Fruit fly (Drosophila melanogaster): ENCODE data around the gene RpS14b.

Gene RpS14b

DNA sequence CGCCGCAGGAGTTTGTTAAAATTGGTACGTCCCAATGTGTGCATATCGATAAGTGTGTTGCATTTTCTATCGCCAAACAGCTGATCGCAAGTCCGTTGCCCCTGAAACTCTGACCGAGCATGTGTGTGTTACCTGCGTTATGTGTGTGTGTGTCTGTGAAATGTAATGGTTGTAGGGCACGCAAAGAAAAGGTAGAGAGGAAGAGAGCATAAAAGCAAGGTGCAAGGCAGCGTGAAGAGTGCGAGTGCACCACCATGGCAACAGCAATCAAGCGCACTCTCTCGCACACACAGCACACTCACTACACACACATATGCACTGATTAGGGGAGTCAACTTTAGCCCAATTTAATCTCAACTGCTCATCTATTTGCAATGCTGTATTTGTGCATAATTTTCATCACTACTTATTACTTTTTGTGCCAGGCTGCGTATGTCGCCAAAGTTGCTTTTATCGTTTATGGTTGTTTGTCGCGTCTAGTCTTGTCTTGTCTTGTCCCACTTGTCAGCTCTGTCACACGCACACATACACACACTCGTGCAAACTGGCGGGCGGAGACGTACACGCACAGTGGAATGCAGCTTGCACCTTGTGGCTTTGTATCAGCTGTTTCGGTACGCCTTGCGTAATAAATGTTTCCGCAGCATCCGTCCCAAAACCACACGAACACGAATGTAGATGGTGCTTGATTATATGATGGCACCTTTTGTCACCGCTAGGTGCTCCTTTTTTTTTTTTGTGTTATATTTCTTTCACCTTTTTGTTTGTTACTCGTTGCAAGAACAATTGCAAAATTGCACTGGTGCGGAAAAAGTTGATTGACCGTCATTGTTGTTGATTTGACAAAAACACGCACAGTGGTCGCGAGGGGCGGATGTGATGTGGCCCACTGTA, 3.1 kb downstream of the RpS14b start (continued):
- TF ChIP-seq Dll (GFP tag; IDR thresholded peaks at IDR 0.05; ENCODE audit: partially characterized antibody) (0 out of 4 replicates have a peak, but pooled peaks have one; percentile 30), p53 (GFP tag; optimal IDR thresholded peaks at IDR 0.05) (peak; percentile 90), CG6175 (GFP tag; IDR thresholded peaks at IDR 0.05) (no peak), Hr78 (GFP tag; optimal IDR thresholded peaks at IDR 0.05) (no peak), Fer1 (GFP tag; optimal IDR thresholded peaks at IDR 0.05) (peak; percentile 64), dm (GFP tag; optimal IDR thresholded peaks at IDR 0.05) (peak; percentile 72), CG11696 (GFP tag; IDR thresholded peaks at IDR 0.05) (0 out of 2 replicates have a peak, but pooled peaks have one; percentile 29), CG18011 (GFP tag; optimal IDR thresholded peaks at IDR 0.05) (peak; percentile 16), Optix (GFP tag; IDR thresholded peaks at IDR 0.05) (peak; percentile 82), CG7839 (tag; optimal IDR thresholded peaks at IDR 0.05) (peak; percentile 87), CG17328 (GFP tag; IDR thresholded peaks at IDR 0.05) (peak; percentile 68), chinmo (GFP tag; IDR thresholded peaks at IDR 0.05; ENCODE audit: partially characterized antibody) (0 out of 4 replicates have a peak, but pooled peaks have one; percentile 36), tgo (GFP tag; IDR thresholded peaks at IDR 0.05) (peak; percentile 66; the same call in 2 of the 3 replicates), pb (GFP tag; optimal IDR thresholded peaks at IDR 0.05) (peak; percentile 86), esg (GFP tag; conservative IDR thresholded peaks at IDR 0.05) (peak; percentile 76), CG15601 (tag; optimal IDR thresholded peaks at IDR 0.05) (peak; percentile 57), NC2β (GFP tag; optimal IDR thresholded peaks at IDR 0.05) (peak; percentile 79), crc (GFP tag; optimal IDR thresholded peaks at IDR 0.05) (peak; percentile 57), B-H1 (GFP tag; IDR thresholded peaks at IDR 0.05) (peak; percentile 54; the same call in 2 of the 3 replicates), CG10431 (GFP tag; optimal IDR thresholded peaks at IDR 0.05) (peak; percentile 86), CG7987 (GFP tag; optimal IDR thresholded peaks at IDR 0.05) (peak; percentile 33), CG1832 (GFP tag; optimal IDR thresholded peaks at IDR 0.05) (peak; percentile 55), CG10543 (GFP tag; optimal IDR thresholded peaks at IDR 0.05) (peak; percentile 70), CG13775 (GFP tag; optimal IDR thresholded peaks at IDR 0.05) (peak; percentile 77), GATAe (GFP tag; conservative IDR thresholded peaks at IDR 0.05) (no peak), CG9797 (GFP tag; optimal IDR thresholded peaks at IDR 0.05) (peak; percentile 14), cg (GFP tag; optimal IDR thresholded peaks at IDR 0.05) (peak; percentile 95), CG1024 (GFP tag; IDR thresholded peaks at IDR 0.05) (0 out of 2 replicates have a peak, but pooled peaks have one; percentile 42), Scr (GFP tag; IDR thresholded peaks at IDR 0.05; ENCODE audit: partially characterized antibody) (no peak), Dad (GFP tag; optimal IDR thresholded peaks at IDR 0.05) (peak; percentile 59), CG10274 (GFP tag; optimal IDR thresholded peaks at IDR 0.05) (peak; percentile 66), CG31441 (GFP tag; IDR thresholded peaks at IDR 0.05) (peak; percentile 88), CG12769 (tag; optimal IDR thresholded peaks at IDR 0.05) (no peak), CG6765 (GFP tag; optimal IDR thresholded peaks at IDR 0.05) (no peak), ab (GFP tag; optimal IDR thresholded peaks at IDR 0.05) (peak; percentile 59), pum (GFP tag; optimal IDR thresholded peaks at IDR 0.05) (peak; percentile 86), prd (optimal IDR thresholded peaks at IDR 0.05) (no peak), prd (GFP tag; IDR thresholded peaks at IDR 0.05) (no peak; the same call in none of the 3 replicates), Atf3 (GFP tag; optimal IDR thresholded peaks at IDR 0.05) (peak; percentile 81), CG8924 (tag; optimal IDR thresholded peaks at IDR 0.05) (peak; percentile 77), slbo (GFP tag; IDR thresholded peaks at IDR 0.05) (no peak), nmo (GFP tag; optimal IDR thresholded peaks at IDR 0.05) (peak; percentile 92), CG6854 (GFP tag; optimal IDR thresholded peaks at IDR 0.05) (peak; percentile 50), cad (GFP tag; optimal IDR thresholded peaks at IDR 0.05) (no peak), dmrt99B (tag; optimal IDR thresholded peaks at IDR 0.05) (peak; percentile 90), Dref (GFP tag; IDR thresholded peaks at IDR 0.05) (peak; percentile 14; the same call in 1 of the 2 replicates), CG31365 (tag; optimal IDR thresholded peaks at IDR 0.05) (peak; percentile 2), CG3995 (GFP tag; optimal IDR thresholded peaks at IDR 0.05) (no peak)
